Fruit fly (Drosophila melanogaster) whole organism, embryonic: ENCODE data around the gene CG31268.
A peak's percentile ranks its signal among the peaks of the same experiment; 100 is the strongest.

Experiments
- Asciz ChIP-seq: fragments of 200-800 bp; sonication (Bioruptor generic); optimal IDR thresholded peaks from 2 replicates; lab custom pipeline; 2017; ENCODE audit warnings: missing biosample characterization, mild to moderate bottlenecking, missing genetic modification characterization, missing genetic modification reagents
- Awh ChIP-seq: fragments of 200-800 bp; sonication (Bioruptor generic); IDR thresholded peaks from 2 replicates; pipeline ENCODE4, ENCODE4 v1.3.6; 2022; ENCODE audit warnings: missing biosample characterization, missing genetic modification characterization
- Blimp-1 ChIP-seq: fragments of 200-800 bp; sonication (Bioruptor generic); optimal IDR thresholded peaks from 3 replicates; lab custom pipeline; 2018; ENCODE audit warnings: missing biosample characterization, missing genetic modification characterization, mild to moderate bottlenecking, moderate library complexity, missing genetic modification reagents
- Bteb2 ChIP-seq: fragments of 200-800 bp; sonication (Bioruptor generic); optimal IDR thresholded peaks from 2 replicates; lab custom pipeline; 2016; ENCODE audit warnings: missing biosample characterization, missing genetic modification characterization
- CG10147 ChIP-seq: fragments of 200-800 bp; sonication (Bioruptor generic); optimal IDR thresholded peaks from 2 replicates; lab custom pipeline; 2019; ENCODE audit warnings: missing biosample characterization, mild to moderate bottlenecking, missing genetic modification characterization, moderate library complexity
- CG11456 ChIP-seq: fragments of 200-800 bp; sonication (Bioruptor generic); IDR thresholded peaks from 3 replicates; pipeline ENCODE4 v1.3.6; 2022; ENCODE audit warnings: missing biosample characterization, missing genetic modification characterization
- CG12391 ChIP-seq: fragments of 200-800 bp; sonication (Bioruptor generic); optimal IDR thresholded peaks from 3 replicates; lab custom pipeline; 2018; ENCODE audit warnings: missing biosample characterization, mild to moderate bottlenecking, missing genetic modification characterization, moderate library complexity
- CG12942 ChIP-seq: fragments of 200-800 bp; sonication (Bioruptor generic); optimal IDR thresholded peaks from 3 replicates; lab custom pipeline; 2016; ENCODE audit warnings: missing biosample characterization, missing genetic modification characterization
- CG14441 ChIP-seq: fragments of 200-800 bp; sonication (Bioruptor generic); IDR thresholded peaks from 2 replicates; pipeline ENCODE4 v1.3.6; 2022; ENCODE audit warnings: missing biosample characterization, missing genetic modification characterization
- CG15601 ChIP-seq: fragments of 200-800 bp; sonication (Bioruptor generic); optimal IDR thresholded peaks from 3 replicates; lab custom pipeline; 2019; ENCODE audit warnings: missing biosample characterization, mild to moderate bottlenecking, missing genetic modification characterization, moderate library complexity
- CG17361 ChIP-seq: fragments of 200-800 bp; sonication (Bioruptor generic); IDR thresholded peaks from 3 replicates; pipeline ENCODE4 v1.3.6; 2022; ENCODE audit warnings: missing biosample characterization, missing genetic modification characterization
- CG17385 ChIP-seq: fragments of 200-800 bp; sonication (Bioruptor generic); optimal IDR thresholded peaks from 3 replicates; lab custom pipeline; 2018; ENCODE audit warnings: missing biosample characterization, mild to moderate bottlenecking, missing genetic modification characterization
- CG2712 ChIP-seq: fragments of 200-800 bp; optimal IDR thresholded peaks from 3 replicates; lab custom pipeline; 2019; ENCODE audit warnings: missing biosample characterization, mild to moderate bottlenecking, missing genetic modification characterization, moderate library complexity
- CG4328 ChIP-seq: fragments of 200-800 bp; sonication (Bioruptor generic); optimal IDR thresholded peaks from 3 replicates; lab custom pipeline; 2017; ENCODE audit warnings: missing biosample characterization, missing genetic modification reagents, missing genetic modification characterization
- CG4424 ChIP-seq: fragments of 200-800 bp; sonication (Bioruptor generic); optimal IDR thresholded peaks from 3 replicates; lab custom pipeline; 2016; ENCODE audit warnings: missing biosample characterization, missing genetic modification characterization
- CG7357 ChIP-seq: fragments of 200-800 bp; sonication (Bioruptor generic); IDR thresholded peaks from 3 replicates; pipeline ENCODE4 v1.3.6; 2022; ENCODE audit warnings: missing biosample characterization, missing genetic modification characterization
- CG7928 ChIP-seq: fragments of 200-800 bp; sonication (Bioruptor generic); optimal IDR thresholded peaks from 2 replicates; lab custom pipeline; 2017; ENCODE audit warnings: missing biosample characterization, mild to moderate bottlenecking, missing genetic modification characterization
- CG7963 ChIP-seq: fragments of 200-800 bp; sonication (Bioruptor generic); IDR thresholded peaks from 3 replicates; pipeline ENCODE4 v1.3.6; 2022; ENCODE audit warnings: missing biosample characterization, missing genetic modification characterization; ENCODE audit not compliant: partially characterized antibody
- CG9727 ChIP-seq: fragments of 200-800 bp; sonication (Bioruptor generic); optimal IDR thresholded peaks from 3 replicates; lab custom pipeline; 2017; ENCODE audit warnings: missing biosample characterization, mild to moderate bottlenecking, missing genetic modification characterization
- CG9876 ChIP-seq: fragments of 200-800 bp; sonication (Bioruptor generic); optimal IDR thresholded peaks from 2 replicates; lab custom pipeline; 2016; ENCODE audit warnings: missing biosample characterization, missing genetic modification characterization
- Chrac-16 ChIP-seq: fragments of 200-800 bp; sonication (Bioruptor generic); optimal IDR thresholded peaks from 3 replicates; lab custom pipeline; 2016; ENCODE audit warnings: missing biosample characterization, missing genetic modification characterization
- Drgx ChIP-seq: fragments of 200-800 bp; sonication (Bioruptor generic); IDR thresholded peaks from 2 replicates; pipeline ENCODE4 v1.3.6; 2022; ENCODE audit warnings: missing biosample characterization, missing genetic modification characterization
- Fer3 ChIP-seq: fragments of 200-800 bp; sonication (Bioruptor generic); optimal IDR thresholded peaks from 2 replicates; lab custom pipeline; 2018; ENCODE audit warnings: missing biosample characterization, mild to moderate bottlenecking, missing genetic modification characterization, moderate library complexity
- Meics ChIP-seq: fragments of 200-800 bp; sonication (Bioruptor generic); optimal IDR thresholded peaks from 2 replicates; lab custom pipeline; 2017; ENCODE audit warnings: missing biosample characterization, mild to moderate bottlenecking, missing genetic modification characterization
- Mes4 ChIP-seq: fragments of 200-800 bp; sonication (Bioruptor generic); optimal IDR thresholded peaks from 2 replicates; lab custom pipeline; 2016; ENCODE audit warnings: missing biosample characterization, missing genetic modification characterization
- NFAT ChIP-seq: fragments of 200-800 bp; sonication (Bioruptor generic); IDR thresholded peaks from 2 replicates; pipeline ENCODE4 v1.3.6; 2022; ENCODE audit warnings: missing biosample characterization, missing genetic modification characterization
- amos ChIP-seq: fragments of 200-800 bp; sonication (Bioruptor generic); IDR thresholded peaks from 2 replicates; pipeline ENCODE4 v1.3.6; 2022; ENCODE audit warnings: missing biosample characterization, missing genetic modification characterization; ENCODE audit not compliant: partially characterized antibody
- aop ChIP-seq: fragments of 200-800 bp; sonication (Bioruptor generic); IDR thresholded peaks from 2 replicates; pipeline ENCODE4 v1.3.6; 2022; ENCODE audit warnings: missing biosample characterization, missing genetic modification characterization
- ara ChIP-seq: fragments of 200-800 bp; sonication (Bioruptor generic); IDR thresholded peaks from 2 replicates; pipeline ENCODE4 v1.3.6; 2022; ENCODE audit warnings: missing biosample characterization, missing genetic modification characterization
- bcd ChIP-seq: fragments of 200-800 bp; sonication (Bioruptor generic); optimal IDR thresholded peaks from 2 replicates; lab custom pipeline; 2017; ENCODE audit warnings: missing biosample characterization, mild to moderate bottlenecking, missing genetic modification characterization
- chm ChIP-seq: fragments of 200-800 bp; sonication (Bioruptor generic); IDR thresholded peaks from 2 replicates; pipeline ENCODE4 v1.3.6; 2022; ENCODE audit warnings: missing biosample characterization, missing genetic modification characterization
- dati ChIP-seq: fragments of 200-800 bp; sonication (Bioruptor generic); IDR thresholded peaks from 2 replicates; pipeline ENCODE4 v1.3.6; 2022; ENCODE audit warnings: missing biosample characterization, missing genetic modification characterization
- ems ChIP-seq: fragments of 200-800 bp; sonication (Bioruptor generic); optimal IDR thresholded peaks from 3 replicates; lab custom pipeline; 2016; ENCODE audit warnings: missing biosample characterization, missing genetic modification characterization
- eve ChIP-seq, 2 experiments: fragments of >200 bp; optimal IDR thresholded peaks; 2 replicates each; lab custom pipeline; 2017; ENCODE audit warnings: missing biosample characterization in 2 of 2, missing genetic modification characterization in 2 of 2
- fd96Cb ChIP-seq: fragments of 200-800 bp; sonication (Bioruptor generic); optimal IDR thresholded peaks from 2 replicates; lab custom pipeline; 2018; ENCODE audit warnings: missing biosample characterization, mild to moderate bottlenecking, missing genetic modification characterization, moderate library complexity
- fu2 ChIP-seq: fragments of 200-800 bp; sonication (Bioruptor generic); optimal IDR thresholded peaks from 2 replicates; lab custom pipeline; 2016; ENCODE audit warnings: missing biosample characterization, missing genetic modification characterization
- hkb ChIP-seq, 2 experiments: fragments of 200-800 bp in 1 of 2; fragments of >200 bp in 1 of 2; sonication (Bioruptor generic) in 1 of 2; IDR thresholded peaks in 1 of 2; optimal IDR thresholded peaks in 1 of 2; 2 replicates each; pipeline versions ENCODE4 v1.3.6 to Lab custom; 2017 to 2022; ENCODE audit warnings: missing biosample characterization in 1 of 2, missing genetic modification characterization in 1 of 2
- insv ChIP-seq, 2 experiments: fragments of 200-800 bp; sonication (Bioruptor generic); optimal IDR thresholded peaks; 3 replicates each; lab custom pipeline; 2016 to 2018; ENCODE audit warnings: missing biosample characterization in 2 of 2, missing genetic modification characterization in 2 of 2
- nerfin-1 ChIP-seq: fragments of 200-800 bp; sonication (Bioruptor generic); optimal IDR thresholded peaks from 3 replicates; lab custom pipeline; 2019; ENCODE audit warnings: missing biosample characterization, mild to moderate bottlenecking, missing genetic modification characterization, moderate library complexity
- nerfin-2 ChIP-seq: fragments of 200-800 bp; sonication (Bioruptor generic); IDR thresholded peaks from 2 replicates; pipeline ENCODE4 v1.3.6; 2022; ENCODE audit warnings: missing biosample characterization, missing genetic modification characterization; ENCODE audit not compliant: partially characterized antibody
- odd ChIP-seq: fragments of 200-800 bp; sonication (Bioruptor generic); optimal IDR thresholded peaks from 2 replicates; lab custom pipeline; 2017; ENCODE audit warnings: missing biosample characterization, mild to moderate bottlenecking, missing genetic modification characterization
- pan ChIP-seq, 4 experiments: fragments of >200 bp in 3 of 4; fragments of 200-800 bp in 1 of 4; sonication (Bioruptor generic) in 1 of 4; optimal IDR thresholded peaks in 3 of 4; IDR thresholded peaks in 1 of 4; 2 replicates each; pipeline versions ENCODE4 v1.3.6 to Lab custom; 2017 to 2022; ENCODE audit warnings: missing biosample characterization in 2 of 4, missing genetic modification characterization in 2 of 4, mixed read lengths in 1 of 4
- peb ChIP-seq: fragments of 200-800 bp; sonication (Bioruptor generic); IDR thresholded peaks from 2 replicates; pipeline ENCODE4 v1.3.6; 2022; ENCODE audit warnings: missing biosample characterization, missing genetic modification characterization
- pzg ChIP-seq: fragments of 200-800 bp; sonication (Bioruptor generic); optimal IDR thresholded peaks from 3 replicates; lab custom pipeline; 2018; ENCODE audit warnings: missing biosample characterization, mild to moderate bottlenecking, missing genetic modification characterization, moderate library complexity
- ranshi ChIP-seq: fragments of 200-800 bp; sonication (Bioruptor generic); IDR thresholded peaks from 2 replicates; pipeline ENCODE4 v1.3.6; 2022; ENCODE audit warnings: missing biosample characterization, missing genetic modification characterization
- ro ChIP-seq: fragments of 200-800 bp; sonication (Bioruptor generic); IDR thresholded peaks from 2 replicates; pipeline ENCODE4 v1.3.6; 2022; ENCODE audit warnings: missing biosample characterization, missing genetic modification characterization
- sisA ChIP-seq: fragments of 200-800 bp; sonication (Bioruptor generic); IDR thresholded peaks from 2 replicates; pipeline ENCODE4 v1.3.6; 2022; ENCODE audit warnings: missing biosample characterization, missing genetic modification characterization
- stc ChIP-seq: fragments of 200-800 bp; sonication (Bioruptor generic); IDR thresholded peaks from 2 replicates; pipeline ENCODE4 v1.3.6; 2022; ENCODE audit warnings: missing biosample characterization, missing genetic modification characterization
- tx ChIP-seq: fragments of 200-800 bp; sonication (Bioruptor generic); optimal IDR thresholded peaks from 2 replicates; lab custom pipeline; 2016; ENCODE audit warnings: missing biosample characterization, missing genetic modification characterization
- z ChIP-seq: fragments of 200-800 bp; sonication (Bioruptor generic); IDR thresholded peaks from 3 replicates; pipeline ENCODE4 v1.3.6; 2022; ENCODE audit warnings: missing biosample characterization, missing genetic modification characterization

The CG31268 gene

dm6 chr3R:17060244-17060664 lies 28.7 kb downstream of the CG31268 start (continued):
- TF ChIP-seq stc (GFP tag; lab: Robert Waterston, UW) (no peak), Blimp-1 (peak; percentile 50), hkb (optimal IDR thresholded peaks at IDR 0.05; lab: Kevin White, UChicago) (no peak), hkb (GFP tag; IDR thresholded peaks at IDR 0.05; lab: Robert Waterston, UW) (no peak), fd96Cb (tag; lab: Kevin White, UChicago) (peak; percentile 62), CG17361 (GFP tag; lab: Robert Waterston, UW) (peak; percentile 86), ranshi (GFP tag; lab: Robert Waterston, UW) (peak; percentile 24; the same call in 1 of the 2 replicates), CG7357 (GFP tag; lab: Robert Waterston, UW) (no peak), CG4328 (GFP tag; lab: Kevin White, UChicago) (no peak), Awh (GFP tag; lab: Robert Waterston, UW) (no peak), insv (GFP tag; optimal IDR thresholded peaks at IDR 0.05; lab: Kevin White, UChicago) (no peak), Bteb2 (GFP tag; lab: Kevin White, UChicago) (peak; percentile 27), CG9876 (GFP tag; lab: Kevin White, UChicago) (no peak), ara (no peak), pzg (GFP tag; lab: Kevin White, UChicago) (no peak), dati (no peak), aop (GFP tag; lab: Robert Waterston, UW) (no peak), CG2712 (peak; percentile 63), CG7928 (GFP tag; lab: Kevin White, UChicago) (no peak), chm (GFP tag; lab: Robert Waterston, UW) (no peak), CG17385 (GFP tag; lab: Kevin White, UChicago) (peak; percentile 50), Asciz (peak; percentile 69), pan (optimal IDR thresholded peaks at IDR 0.05; lab: Kevin White, UChicago) (no peak), pan (GFP tag; optimal IDR thresholded peaks at IDR 0.05 in 1 of 2, IDR thresholded peaks at IDR 0.05 in 1 of 2) (no peak), NFAT (GFP tag; lab: Robert Waterston, UW) (no peak), ems (GFP tag; lab: Kevin White, UChicago) (peak; percentile 16), CG12391 (tag; lab: Kevin White, UChicago) (peak; percentile 62), fu2 (GFP tag; lab: Kevin White, UChicago) (no peak), Mes4 (GFP tag; lab: Kevin White, UChicago) (no peak), CG12942 (GFP tag; lab: Kevin White, UChicago) (peak; percentile 30), Meics (GFP tag; lab: Kevin White, UChicago) (peak; percentile 57), Chrac-16 (GFP tag; lab: Kevin White, UChicago) (peak; percentile 14), odd (GFP tag; lab: Kevin White, UChicago) (peak; percentile 10), CG14441 (GFP tag; lab: Robert Waterston, UW) (peak; percentile 32; the same call in 1 of the 2 replicates), Fer3 (no peak), eve (GFP tag; optimal IDR thresholded peaks at IDR 0.05; lab: Kevin White, UChicago) (peak in 1 of 2 experiments; percentile 68), CG4424 (GFP tag; lab: Kevin White, UChicago) (peak; percentile 67), tx (GFP tag; lab: Kevin White, UChicago) (no peak), CG15601 (peak; percentile 25), CG7963 (GFP tag; lab: Robert Waterston, UW) (no peak), peb (no peak), CG11456 (no peak), nerfin-2 (GFP tag; lab: Robert Waterston, UW) (no peak), sisA (0 out of 2 replicates have a peak, but pooled peaks have one; percentile 10), nerfin-1 (tag; lab: Kevin White, UChicago) (peak; percentile 30), ro (GFP tag; lab: Robert Waterston, UW) (no peak), Drgx (GFP tag; lab: Robert Waterston, UW) (peak; percentile 72), bcd (GFP tag; lab: Kevin White, UChicago) (peak; percentile 47), CG9727 (GFP tag; lab: Kevin White, UChicago) (peak; percentile 51), amos (GFP tag; lab: Robert Waterston, UW) (no peak), CG10147 (GFP tag; lab: Kevin White, UChicago) (no peak), z (GFP tag; lab: Robert Waterston, UW) (no peak)
